Worm (Caenorhabditis elegans) whole organism, L2 larva: Measurements from ENCODE around the gene R160.14.

ENCODE experiments used
- ZK546.5 ChIP-seq: sonication (generic microtip); optimal IDR thresholded peaks from 2 replicates; lab custom pipeline; 2017; ENCODE audit warnings: missing biosample characterization, missing genetic modification characterization
- lin-11 ChIP-seq: fragments of 150-350 bp; sonication (generic microtip); optimal IDR thresholded peaks from 2 replicates; lab custom pipeline; 2014; ENCODE audit warnings: missing biosample characterization, missing genetic modification characterization, inconsistent platforms, mixed read lengths
- lin-39 ChIP-seq: fragments of 150-350 bp; optimal IDR thresholded peaks from 2 replicates; lab custom pipeline; 2014; ENCODE audit warnings: missing biosample characterization, missing genetic modification reagents, missing genetic modification characterization
- snpc-4 ChIP-seq: fragments of 150-350 bp; optimal IDR thresholded peaks from 2 replicates; lab custom pipeline; 2014; ENCODE audit warnings: missing biosample characterization, missing genetic modification characterization

- TF ChIP-seq lin-11 (tag; lab: Kevin White, UChicago) (no peak), lin-39 (no peak), ZK546.5 (tag; lab: Kevin White, UChicago) (no peak), snpc-4 (tag; lab: Kevin White, UChicago) (no peak)
Measured at ce11 chrX:4402854-4403253, 31.0 kb upstream of the R160.14 start, which contains the start of gene D1079.1.
